Fruit fly (Drosophila melanogaster) whole organism, embryonic: ENCODE results near the gene Rab3-GEF.
A peak's percentile ranks its signal among the peaks of the same experiment; 100 is the strongest.

ENCODE experiments used
- BtbVII ChIP-seq: fragments of 200-800 bp; sonication (Bioruptor generic); optimal IDR thresholded peaks from 3 replicates; lab custom pipeline; 2017; ENCODE audit warnings: missing biosample characterization, mild to moderate bottlenecking, missing genetic modification characterization
- CG13287 ChIP-seq: fragments of 200-800 bp; sonication (Bioruptor generic); IDR thresholded peaks from 2 replicates; pipeline ENCODE4 v1.3.6; 2022; ENCODE audit warnings: missing biosample characterization, missing genetic modification characterization; ENCODE audit not compliant: partially characterized antibody
- CG13775 ChIP-seq: fragments of 200-800 bp; sonication (Bioruptor generic); optimal IDR thresholded peaks from 3 replicates; lab custom pipeline; 2017; ENCODE audit warnings: missing biosample characterization, mild to moderate bottlenecking, missing genetic modification characterization
- CG16779 ChIP-seq: fragments of 200-800 bp; sonication (Bioruptor generic); IDR thresholded peaks from 2 replicates; pipeline ENCODE4 v1.3.6; 2022; ENCODE audit warnings: missing biosample characterization, missing genetic modification characterization
- CG16863 ChIP-seq: fragments of 200-800 bp; sonication (Bioruptor generic); optimal IDR thresholded peaks from 3 replicates; lab custom pipeline; 2016; ENCODE audit warnings: missing biosample characterization, missing genetic modification characterization
- CG17802 ChIP-seq: fragments of 200-800 bp; sonication (Bioruptor generic); optimal IDR thresholded peaks from 2 replicates; lab custom pipeline; 2018; ENCODE audit warnings: missing biosample characterization, mild to moderate bottlenecking, missing genetic modification characterization, moderate library complexity
- CG18011 ChIP-seq: fragments of 200-800 bp; sonication (Bioruptor generic); optimal IDR thresholded peaks from 2 replicates; lab custom pipeline; 2017; ENCODE audit warnings: missing biosample characterization, missing genetic modification characterization, mild to moderate bottlenecking, moderate library complexity, missing genotype
- CG2712 ChIP-seq: fragments of 200-800 bp; optimal IDR thresholded peaks from 3 replicates; lab custom pipeline; 2019; ENCODE audit warnings: missing biosample characterization, mild to moderate bottlenecking, missing genetic modification characterization, moderate library complexity
- CG30020 ChIP-seq: fragments of 200-800 bp; optimal IDR thresholded peaks from 2 replicates; lab custom pipeline; 2019; ENCODE audit warnings: missing biosample characterization, mild to moderate bottlenecking, missing genetic modification characterization, moderate library complexity
- CG3163 ChIP-seq: fragments of 200-800 bp; sonication (Bioruptor generic); optimal IDR thresholded peaks from 3 replicates; lab custom pipeline; 2016; ENCODE audit warnings: missing biosample characterization, missing genetic modification characterization
- CG4617 ChIP-seq: fragments of 200-800 bp; sonication (Bioruptor generic); optimal IDR thresholded peaks from 3 replicates; lab custom pipeline; 2016; ENCODE audit warnings: missing biosample characterization, missing genetic modification characterization, borderline replicate concordance
- CG6854 ChIP-seq: fragments of 200-800 bp; sonication (Bioruptor generic); optimal IDR thresholded peaks from 3 replicates; lab custom pipeline; 2017; ENCODE audit warnings: missing biosample characterization, mild to moderate bottlenecking, missing genetic modification characterization
- CG7372 ChIP-seq: fragments of 200-800 bp; sonication (Bioruptor generic); IDR thresholded peaks from 2 replicates; pipeline ENCODE4 v1.3.6; 2022; ENCODE audit warnings: missing biosample characterization, missing genetic modification characterization
- CG8089 ChIP-seq: fragments of 200-800 bp; sonication (Bioruptor generic); optimal IDR thresholded peaks from 3 replicates; lab custom pipeline; 2016; ENCODE audit warnings: missing biosample characterization, missing genetic modification characterization
- CG8388 ChIP-seq: fragments of 200-800 bp; sonication (Bioruptor generic); optimal IDR thresholded peaks from 2 replicates; lab custom pipeline; 2019; ENCODE audit warnings: missing biosample characterization, mild to moderate bottlenecking, missing genetic modification characterization, moderate library complexity
- CG8924 ChIP-seq: fragments of 200-800 bp; optimal IDR thresholded peaks from 3 replicates; lab custom pipeline; 2019; ENCODE audit warnings: missing biosample characterization, mild to moderate bottlenecking, missing genetic modification characterization, moderate library complexity
- CG9437 ChIP-seq: fragments of 200-800 bp; sonication (Bioruptor generic); optimal IDR thresholded peaks from 2 replicates; lab custom pipeline; 2018; ENCODE audit warnings: missing biosample characterization, mild to moderate bottlenecking, missing genetic modification characterization
- CkIIα-i1 ChIP-seq: fragments of 200-800 bp; sonication (Bioruptor generic); IDR thresholded peaks from 2 replicates; pipeline ENCODE4 v1.3.6; 2022; ENCODE audit warnings: missing biosample characterization, missing genetic modification characterization
- D19B ChIP-seq: fragments of 200-800 bp; sonication (Bioruptor generic); optimal IDR thresholded peaks from 2 replicates; lab custom pipeline; 2017; ENCODE audit warnings: missing biosample characterization, mild to moderate bottlenecking, missing genetic modification characterization
- Dref ChIP-seq: fragments of 200-800 bp; sonication (Bioruptor generic); IDR thresholded peaks from 2 replicates; pipeline ENCODE4 v1.3.6; 2022; ENCODE audit warnings: missing biosample characterization, missing genetic modification characterization
- Drgx ChIP-seq: fragments of 200-800 bp; sonication (Bioruptor generic); IDR thresholded peaks from 2 replicates; pipeline ENCODE4 v1.3.6; 2022; ENCODE audit warnings: missing biosample characterization, missing genetic modification characterization
- Fer1 ChIP-seq: fragments of 200-800 bp; sonication (Bioruptor generic); optimal IDR thresholded peaks from 2 replicates; lab custom pipeline; 2017; ENCODE audit warnings: missing biosample characterization, mild to moderate bottlenecking, missing genetic modification characterization
- Hr3 ChIP-seq: fragments of 200-800 bp; sonication (Bioruptor generic); optimal IDR thresholded peaks from 3 replicates; lab custom pipeline; 2016; ENCODE audit warnings: missing biosample characterization, missing genetic modification characterization
- Jarid2 ChIP-seq: fragments of 200-800 bp; sonication (Bioruptor generic); optimal IDR thresholded peaks from 3 replicates; lab custom pipeline; 2017; ENCODE audit warnings: mild to moderate bottlenecking, missing biosample characterization, missing genetic modification reagents, missing genetic modification characterization
- MESR4 ChIP-seq: fragments of 200-800 bp; sonication (Bioruptor generic); optimal IDR thresholded peaks from 2 replicates; lab custom pipeline; 2018; ENCODE audit warnings: missing biosample characterization, mild to moderate bottlenecking, missing genetic modification characterization, moderate library complexity
- Mad ChIP-seq: fragments of 200-800 bp; sonication (Bioruptor generic); optimal IDR thresholded peaks from 2 replicates; lab custom pipeline; 2016; ENCODE audit warnings: missing biosample characterization, missing genetic modification characterization
- Mes4 ChIP-seq: fragments of 200-800 bp; sonication (Bioruptor generic); optimal IDR thresholded peaks from 2 replicates; lab custom pipeline; 2016; ENCODE audit warnings: missing biosample characterization, missing genetic modification characterization
- NC2α ChIP-seq: fragments of 200-800 bp; sonication (Bioruptor generic); optimal IDR thresholded peaks from 2 replicates; lab custom pipeline; 2016; ENCODE audit warnings: missing biosample characterization, missing genetic modification characterization
- Rx ChIP-seq: fragments of 200-800 bp; sonication (Bioruptor generic); IDR thresholded peaks from 2 replicates; pipeline ENCODE4 v1.3.6; 2022; ENCODE audit warnings: missing biosample characterization, missing genetic modification characterization
- Sin3A ChIP-seq: fragments of >200 bp; optimal IDR thresholded peaks from 2 replicates; lab custom pipeline; 2018
- ac ChIP-seq: fragments of 200-800 bp; sonication (Bioruptor generic); optimal IDR thresholded peaks from 3 replicates; lab custom pipeline; 2017; ENCODE audit warnings: missing biosample characterization, mild to moderate bottlenecking, missing genetic modification characterization
- bigmax ChIP-seq: fragments of 200-800 bp; sonication (Bioruptor generic); optimal IDR thresholded peaks from 2 replicates; lab custom pipeline; 2018; ENCODE audit warnings: missing biosample characterization, mild to moderate bottlenecking, missing genetic modification characterization
- cato ChIP-seq: fragments of 200-800 bp; sonication (Bioruptor generic); optimal IDR thresholded peaks from 2 replicates; lab custom pipeline; 2016; ENCODE audit warnings: missing biosample characterization, missing genetic modification characterization, borderline replicate concordance
- chinmo ChIP-seq: fragments of 200-800 bp; sonication (Bioruptor generic); IDR thresholded peaks from 4 replicates; pipeline ENCODE4 v1.3.6; 2022; ENCODE audit warnings: missing biosample characterization, missing genetic modification characterization; ENCODE audit not compliant: partially characterized antibody
- ftz-f1 ChIP-seq: fragments of 200-800 bp; sonication (Bioruptor generic); optimal IDR thresholded peaks from 2 replicates; lab custom pipeline; 2016; ENCODE audit warnings: missing biosample characterization, missing genetic modification characterization
- insv ChIP-seq, 2 experiments: fragments of 200-800 bp; sonication (Bioruptor generic); optimal IDR thresholded peaks; 3 replicates each; lab custom pipeline; 2016 to 2018; ENCODE audit warnings: missing biosample characterization in 2 of 2, missing genetic modification characterization in 2 of 2
- luna ChIP-seq: fragments of 200-800 bp; sonication (Bioruptor generic); optimal IDR thresholded peaks from 2 replicates; lab custom pipeline; 2016; ENCODE audit warnings: missing biosample characterization, missing genetic modification characterization
- phol ChIP-seq: fragments of 200-800 bp; sonication (Bioruptor generic); optimal IDR thresholded peaks from 3 replicates; lab custom pipeline; 2018; ENCODE audit warnings: missing biosample characterization, mild to moderate bottlenecking, missing genetic modification characterization, moderate library complexity
- psq ChIP-seq: fragments of 200-800 bp; sonication (Bioruptor generic); optimal IDR thresholded peaks from 2 replicates; lab custom pipeline; 2017; ENCODE audit warnings: missing biosample characterization, missing genetic modification characterization
- pzg ChIP-seq: fragments of 200-800 bp; sonication (Bioruptor generic); optimal IDR thresholded peaks from 3 replicates; lab custom pipeline; 2018; ENCODE audit warnings: missing biosample characterization, mild to moderate bottlenecking, missing genetic modification characterization, moderate library complexity
- shn ChIP-seq: fragments of 200-800 bp; sonication (Bioruptor generic); optimal IDR thresholded peaks from 3 replicates; lab custom pipeline; 2016; ENCODE audit warnings: missing biosample characterization, missing genetic modification characterization
- sisA ChIP-seq: fragments of 200-800 bp; sonication (Bioruptor generic); IDR thresholded peaks from 2 replicates; pipeline ENCODE4 v1.3.6; 2022; ENCODE audit warnings: missing biosample characterization, missing genetic modification characterization
- slp2 ChIP-seq: fragments of 200-800 bp; sonication (Bioruptor generic); optimal IDR thresholded peaks from 2 replicates; lab custom pipeline; 2016; ENCODE audit warnings: missing biosample characterization, missing genetic modification characterization
- sna ChIP-seq: fragments of 200-800 bp; sonication (Bioruptor generic); IDR thresholded peaks from 2 replicates; pipeline ENCODE4 v1.3.6; 2022; ENCODE audit warnings: missing biosample characterization, missing genetic modification characterization; ENCODE audit not compliant: partially characterized antibody
- tin ChIP-seq: fragments of 200-800 bp; sonication (Bioruptor generic); optimal IDR thresholded peaks from 3 replicates; lab custom pipeline; 2016; ENCODE audit warnings: missing biosample characterization, missing genetic modification characterization
- wdn ChIP-seq: fragments of 200-800 bp; sonication (Bioruptor generic); IDR thresholded peaks from 2 replicates; pipeline ENCODE4 v1.3.6; 2022; ENCODE audit warnings: missing biosample characterization, missing genetic modification characterization
- wek ChIP-seq: fragments of 200-800 bp; sonication (Bioruptor generic); optimal IDR thresholded peaks from 3 replicates; lab custom pipeline; 2018; ENCODE audit warnings: missing biosample characterization, mild to moderate bottlenecking, missing genetic modification characterization, moderate library complexity
- z ChIP-seq: fragments of 200-800 bp; sonication (Bioruptor generic); IDR thresholded peaks from 3 replicates; pipeline ENCODE4 v1.3.6; 2022; ENCODE audit warnings: missing biosample characterization, missing genetic modification characterization

Gene Rab3-GEF

dm6 chrX:15138994-15139863, 49.7 kb downstream of the Rab3-GEF start, which contains the start of gene RpL37-1 (continued):
- TF ChIP-seq Rx (GFP tag; lab: Robert Waterston, UW) (peak; percentile 66), Drgx (GFP tag; lab: Robert Waterston, UW) (no peak; the same call in 1 of the 2 replicates), luna (GFP tag; lab: Kevin White, UChicago) (peak; percentile 41), tin (GFP tag; lab: Kevin White, UChicago) (peak; percentile 46), CG17802 (tag; lab: Kevin White, UChicago) (peak; percentile 34), CG30020 (tag; lab: Kevin White, UChicago) (peak; percentile 25), ftz-f1 (GFP tag; lab: Kevin White, UChicago) (peak; percentile 4), CG16863 (GFP tag; lab: Kevin White, UChicago) (peak; percentile 50), CG16779 (peak; percentile 71), BtbVII (GFP tag; lab: Kevin White, UChicago) (peak; percentile 52), wdn (GFP tag; lab: Robert Waterston, UW) (0 out of 2 replicates have a peak, but pooled peaks have one; percentile 39), bigmax (peak; percentile 4), wek (GFP tag; lab: Kevin White, UChicago) (peak; percentile 68), CkIIα-i1 (GFP tag; lab: Robert Waterston, UW) (no peak), z (GFP tag; lab: Robert Waterston, UW) (peak; percentile 13; the same call in 1 of the 3 replicates), slp2 (peak; percentile 22), pzg (peak; percentile 94), CG6854 (GFP tag; lab: Kevin White, UChicago) (peak; percentile 51), Fer1 (GFP tag; lab: Kevin White, UChicago) (peak; percentile 48), CG3163 (peak; percentile 68), Mes4 (GFP tag; lab: Kevin White, UChicago) (peak; percentile 90), ac (GFP tag; lab: Kevin White, UChicago) (peak; percentile 46), CG9437 (GFP tag; lab: Kevin White, UChicago) (no peak), CG13287 (GFP tag; lab: Robert Waterston, UW) (peak; percentile 82), cato (GFP tag; lab: Kevin White, UChicago) (peak; percentile 5), sna (GFP tag; lab: Robert Waterston, UW) (peak; percentile 51), CG18011 (GFP tag; lab: Kevin White, UChicago) (peak; percentile 63), CG8924 (tag; lab: Kevin White, UChicago) (peak; percentile 36), shn (GFP tag; lab: Kevin White, UChicago) (peak; percentile 57), Jarid2 (GFP tag; lab: Kevin White, UChicago) (peak; percentile 58), phol (tag; lab: Kevin White, UChicago) (peak; percentile 76), Mad (GFP tag; lab: Kevin White, UChicago) (peak; percentile 82), CG4617 (GFP tag; lab: Kevin White, UChicago) (peak; percentile 33), psq (peak; percentile 2), CG8089 (peak; percentile 66), Dref (GFP tag; lab: Robert Waterston, UW) (peak; percentile 87), NC2α (peak; percentile 29), MESR4 (peak; percentile 97), sisA (GFP tag; lab: Robert Waterston, UW) (peak; percentile 28; the same call in 1 of the 2 replicates), Hr3 (GFP tag; lab: Kevin White, UChicago) (no peak), insv (GFP tag; optimal IDR thresholded peaks at IDR 0.05; lab: Kevin White, UChicago) (peak in 1 of 2 experiments; percentile 41), D19B (GFP tag; lab: Kevin White, UChicago) (peak; percentile 20), CG2712 (tag; lab: Kevin White, UChicago) (peak; percentile 38), CG8388 (GFP tag; lab: Kevin White, UChicago) (peak; percentile 43), CG7372 (GFP tag; lab: Robert Waterston, UW) (no peak), Sin3A (lab: Kevin White, UChicago) (peak; percentile 98), chinmo (0 out of 4 replicates have a peak, but pooled peaks have one; percentile 56), CG13775 (peak; percentile 84)
